Worm (Caenorhabditis elegans): ENCODE data around the gene F08H9.4.

The F08H9.4 gene

DNA sequence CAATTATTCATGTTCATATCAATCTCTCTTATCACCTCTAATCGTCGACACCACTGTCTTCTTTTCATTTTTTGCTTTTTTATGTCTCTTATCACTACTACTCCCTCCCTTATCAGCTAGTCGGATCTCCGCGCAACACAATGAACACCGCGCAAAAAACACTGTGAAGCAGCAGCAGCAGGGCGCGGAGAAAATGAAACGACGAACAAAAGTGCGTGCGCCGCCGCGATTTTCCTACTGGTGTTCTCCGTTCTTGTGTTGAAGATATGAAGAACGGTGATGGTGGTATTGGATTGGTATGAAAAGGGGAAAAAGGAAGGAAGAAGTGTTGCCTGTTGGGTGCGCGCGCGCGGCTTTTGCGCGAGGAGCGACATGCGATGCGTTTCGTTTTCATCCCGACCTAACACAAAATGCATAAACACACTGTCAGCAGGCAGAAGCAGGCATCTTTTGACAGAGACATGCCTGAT, 41.6 kb upstream of the F08H9.4 start (continued):
- TF ChIP-seq rnt-1 (tag; optimal IDR thresholded peaks at IDR 0.05) (peak; percentile 45), C08G9.2 (tag; optimal IDR thresholded peaks at IDR 0.05) (peak; percentile 16), che-1 (tag; optimal IDR thresholded peaks at IDR 0.05) (no peak), pag-3 (tag; optimal IDR thresholded peaks at IDR 0.05; ENCODE audit: borderline replicate concordance) (no peak), C38D4.7 (GFP tag; optimal IDR thresholded peaks at IDR 0.05) (no peak), hlh-30 (tag; optimal IDR thresholded peaks at IDR 0.05; ENCODE audit: insufficient read depth) (no peak), sdc-2 (tag; optimal IDR thresholded peaks at IDR 0.05) (no peak), ceh-24 (tag; optimal IDR thresholded peaks at IDR 0.05) (no peak), mec-3 (tag; optimal IDR thresholded peaks at IDR 0.05; ENCODE audit: borderline replicate concordance) (no peak), lin-11 (tag; optimal IDR thresholded peaks at IDR 0.05) (no peak), ceh-2 (tag; optimal IDR thresholded peaks at IDR 0.05) (no peak), pat-9 (tag; optimal IDR thresholded peaks at IDR 0.05) (no peak), T23F11.4 (GFP tag; optimal IDR thresholded peaks at IDR 0.05) (no peak), hlh-13 (GFP tag; optimal IDR thresholded peaks at IDR 0.05) (no peak), pax-1 (tag; optimal IDR thresholded peaks at IDR 0.05) (no peak), ref-2 (tag; optimal IDR thresholded peaks at IDR 0.05) (peak; percentile 79), pros-1 (tag; optimal IDR thresholded peaks at IDR 0.05) (no peak), ceh-34 (tag; optimal IDR thresholded peaks at IDR 0.05) (no peak), elt-4 (tag; optimal IDR thresholded peaks at IDR 0.05) (no peak), ceh-9 (tag; optimal IDR thresholded peaks at IDR 0.05) (no peak), ceh-22 (tag; optimal IDR thresholded peaks at IDR 0.05) (no peak), ahr-1 (tag; optimal IDR thresholded peaks at IDR 0.05) (no peak), nfya-1 (tag; optimal IDR thresholded peaks at IDR 0.05) (no peak)

DNA sequence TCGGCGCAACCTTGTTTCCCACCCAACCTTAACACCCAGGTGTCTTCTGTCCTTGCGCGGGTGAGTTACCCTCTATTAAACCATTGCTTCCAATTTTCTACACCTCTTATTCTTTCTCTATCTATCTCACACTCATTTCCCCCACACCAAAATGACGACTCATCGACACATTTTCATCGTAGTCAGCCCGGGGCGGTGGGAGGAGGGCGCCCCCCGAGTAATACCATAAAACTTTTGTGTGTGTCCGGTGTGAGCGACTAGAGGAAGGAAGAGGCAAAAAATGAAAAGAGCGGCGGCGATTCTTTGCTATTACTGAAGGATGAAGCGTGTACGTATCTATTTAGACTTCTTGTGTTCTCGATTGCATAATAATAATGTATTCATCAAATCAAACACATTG, 40.5 kb upstream of the F08H9.4 start:
- TF ChIP-seq lin-11 (tag; optimal IDR thresholded peaks at IDR 0.05) (peak; percentile 3), C08G9.2 (tag; optimal IDR thresholded peaks at IDR 0.05) (no peak)

DNA sequence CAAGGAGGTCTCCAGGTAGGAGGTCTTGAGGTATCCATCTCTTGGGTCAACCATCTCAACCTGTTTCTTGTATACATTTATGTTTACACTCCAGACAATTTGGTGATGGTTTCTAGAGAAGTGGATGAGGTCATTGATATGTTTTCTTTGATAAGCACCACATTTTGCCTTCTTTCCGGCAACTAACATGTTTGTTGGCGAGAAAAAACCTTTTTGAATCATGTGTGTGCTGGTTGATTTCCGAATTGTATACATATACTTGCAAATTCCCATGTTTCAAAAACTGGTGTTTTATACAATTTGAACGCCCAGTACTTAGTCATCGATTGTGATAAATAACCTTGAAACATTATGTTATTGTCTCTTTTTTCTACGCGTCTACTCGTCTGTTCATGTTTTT, 39.9 kb upstream of the F08H9.4 start:
- no peak for TF ChIP-seq C38D4.7 (GFP tag; optimal IDR thresholded peaks at IDR 0.05)
- no peak for TF ChIP-seq pat-9 (tag; optimal IDR thresholded peaks at IDR 0.05)
- TF ChIP-seq unc-42 (tag; optimal IDR thresholded peaks at IDR 0.05), result no peak
- no peak for TF ChIP-seq lin-11 (tag; optimal IDR thresholded peaks at IDR 0.05)
- TF ChIP-seq tbx-7 (tag; optimal IDR thresholded peaks at IDR 0.05), result no peak
- TF ChIP-seq madf-2 (tag; optimal IDR thresholded peaks at IDR 0.05), result no peak
- no peak for TF ChIP-seq fkh-10 (GFP tag; optimal IDR thresholded peaks at IDR 0.05)
- no peak for TF ChIP-seq K09A11.1 (tag; optimal IDR thresholded peaks at IDR 0.05; ENCODE audit: insufficient read depth)
- no peak for TF ChIP-seq ceh-31 (tag; optimal IDR thresholded peaks at IDR 0.05)
- TF ChIP-seq odd-2 (tag; optimal IDR thresholded peaks at IDR 0.05), result no peak
- no peak for TF ChIP-seq C08G9.2 (tag; optimal IDR thresholded peaks at IDR 0.05)
- TF ChIP-seq ceh-18 (tag; optimal IDR thresholded peaks at IDR 0.05), result no peak
- no peak for TF ChIP-seq pax-1 (tag; optimal IDR thresholded peaks at IDR 0.05)
- TF ChIP-seq che-1 (tag; optimal IDR thresholded peaks at IDR 0.05), result no peak
- no peak for TF ChIP-seq unc-86 (tag; optimal IDR thresholded peaks at IDR 0.05)

DNA sequence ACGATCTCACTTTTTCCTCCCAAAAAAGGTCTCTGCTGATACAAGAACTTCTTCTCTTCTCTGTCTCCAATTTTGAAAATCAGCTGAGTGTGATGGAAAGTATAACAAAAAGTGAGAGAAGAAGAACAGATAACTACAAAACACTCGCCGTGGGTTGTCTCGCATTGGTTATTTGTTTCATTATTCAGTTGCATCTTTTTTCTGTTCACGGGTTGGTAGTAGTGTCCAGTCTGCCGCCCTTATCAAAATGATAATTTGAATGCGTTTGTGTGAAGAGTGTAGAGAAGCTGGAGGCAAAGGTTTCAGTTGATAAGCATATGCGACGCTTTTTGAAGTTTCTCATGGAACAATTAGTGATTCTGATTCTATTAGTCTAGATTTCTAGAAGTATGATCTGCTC, 38.8 kb upstream of the F08H9.4 start:
- TF ChIP-seq K09A11.1 (tag; optimal IDR thresholded peaks at IDR 0.05; ENCODE audit: insufficient read depth) (no peak), elt-2 (tag; optimal IDR thresholded peaks at IDR 0.05) (peak; percentile 47)

DNA sequence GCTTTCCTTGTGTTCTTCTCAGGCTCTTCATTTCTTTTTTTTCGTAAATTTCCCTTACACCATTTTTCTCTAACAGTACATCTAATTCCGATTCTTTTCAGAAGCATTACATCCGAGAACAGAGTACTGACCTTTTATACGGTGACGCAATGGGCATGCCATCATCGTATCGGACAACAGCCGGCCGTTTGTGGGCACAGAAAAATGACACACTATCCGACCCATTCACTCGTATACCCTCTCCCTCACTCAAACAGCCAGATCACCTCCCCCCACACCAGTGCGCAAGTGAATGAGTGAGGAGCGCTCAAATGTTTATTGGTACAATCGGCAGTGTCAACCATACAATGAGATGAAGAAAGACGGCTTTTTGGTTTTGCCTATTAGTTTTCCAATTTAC, 36.9 kb upstream of the F08H9.4 start, which contains the start of gene R02D5.24:
TSS of gene R02D5.24 (plus strand) at position 205 of the 400 bp plus-strand sequence.
- TF ChIP-seq ref-2 (tag; optimal IDR thresholded peaks at IDR 0.05) (peak; percentile 34), syd-9 (tag; optimal IDR thresholded peaks at IDR 0.05) (peak; percentile 8), ets-4 (tag; optimal IDR thresholded peaks at IDR 0.05) (no peak), elt-2 (tag; optimal IDR thresholded peaks at IDR 0.05) (peak; percentile 31), ceh-6 (GFP tag; optimal IDR thresholded peaks at IDR 0.05) (no peak), ceh-22 (tag; optimal IDR thresholded peaks at IDR 0.05) (peak; percentile 8), npax-4 (tag; optimal IDR thresholded peaks at IDR 0.05) (no peak), fax-1 (tag; optimal IDR thresholded peaks at IDR 0.05) (no peak), tbx-2 (tag; optimal IDR thresholded peaks at IDR 0.05) (peak; percentile 8), ceh-19 (GFP tag; optimal IDR thresholded peaks at IDR 0.05) (peak; percentile 15), lin-11 (tag; optimal IDR thresholded peaks at IDR 0.05) (no peak)

Data from whole organism, late embryonic.